Fruit fly (Drosophila melanogaster) whole organism, embryonic: ENCODE data around the gene Hacd1.
A peak's percentile ranks its signal among the peaks of the same experiment; 100 is the strongest.

Source experiments
- ATbp ChIP-seq: fragments of 200-800 bp; sonication (Bioruptor generic); optimal IDR thresholded peaks from 2 replicates; lab custom pipeline; 2017; ENCODE audit warnings: missing biosample characterization, mild to moderate bottlenecking, missing genetic modification characterization, missing genetic modification reagents
- Antp ChIP-seq: fragments of 200-800 bp; sonication (Bioruptor generic); optimal IDR thresholded peaks from 3 replicates; lab custom pipeline; 2016; ENCODE audit warnings: missing biosample characterization, missing genetic modification characterization
- Atf3 ChIP-seq: fragments of 200-800 bp; sonication (Bioruptor generic); optimal IDR thresholded peaks from 3 replicates; lab custom pipeline; 2016; ENCODE audit warnings: missing biosample characterization, missing genetic modification characterization
- Blimp-1 ChIP-seq: fragments of 200-800 bp; sonication (Bioruptor generic); optimal IDR thresholded peaks from 3 replicates; lab custom pipeline; 2018; ENCODE audit warnings: missing biosample characterization, missing genetic modification characterization, mild to moderate bottlenecking, moderate library complexity, missing genetic modification reagents
- CG10274 ChIP-seq: fragments of 200-800 bp; sonication (Bioruptor generic); optimal IDR thresholded peaks from 3 replicates; lab custom pipeline; 2017; ENCODE audit warnings: missing biosample characterization, mild to moderate bottlenecking, missing genetic modification characterization
- CG12219 ChIP-seq: fragments of 200-800 bp; sonication (Bioruptor generic); optimal IDR thresholded peaks from 3 replicates; lab custom pipeline; 2018; ENCODE audit warnings: missing biosample characterization, mild to moderate bottlenecking, missing genetic modification characterization
- CG14667 ChIP-seq: fragments of 200-800 bp; sonication (Bioruptor generic); IDR thresholded peaks from 2 replicates; pipeline ENCODE4 v1.3.6; 2022; ENCODE audit warnings: missing biosample characterization, missing genetic modification characterization
- CG15011 ChIP-seq: fragments of 200-800 bp; sonication (Bioruptor generic); optimal IDR thresholded peaks from 3 replicates; lab custom pipeline; 2018; ENCODE audit warnings: missing biosample characterization, mild to moderate bottlenecking, missing genetic modification characterization
- CG18011 ChIP-seq: fragments of 200-800 bp; sonication (Bioruptor generic); optimal IDR thresholded peaks from 2 replicates; lab custom pipeline; 2017; ENCODE audit warnings: missing biosample characterization, missing genetic modification characterization, mild to moderate bottlenecking, moderate library complexity, missing genotype
- CG18262 ChIP-seq: fragments of 200-800 bp; optimal IDR thresholded peaks from 3 replicates; lab custom pipeline; 2019; ENCODE audit warnings: missing biosample characterization, mild to moderate bottlenecking, missing genetic modification characterization, moderate library complexity
- CG2129 ChIP-seq: fragments of 200-800 bp; sonication (Bioruptor generic); IDR thresholded peaks from 2 replicates; pipeline ENCODE4 v1.3.6; 2022; ENCODE audit warnings: missing biosample characterization, missing genetic modification characterization; ENCODE audit not compliant: partially characterized antibody
- CG2712 ChIP-seq: fragments of 200-800 bp; optimal IDR thresholded peaks from 3 replicates; lab custom pipeline; 2019; ENCODE audit warnings: missing biosample characterization, mild to moderate bottlenecking, missing genetic modification characterization, moderate library complexity
- CG31388 ChIP-seq: fragments of 200-800 bp; sonication (Bioruptor generic); optimal IDR thresholded peaks from 2 replicates; lab custom pipeline; 2016; ENCODE audit warnings: missing biosample characterization, missing genetic modification characterization
- CG31441 ChIP-seq: fragments of 200-800 bp; sonication (Bioruptor generic); IDR thresholded peaks from 2 replicates; pipeline ENCODE4 v1.3.6; 2022; ENCODE audit warnings: missing biosample characterization, missing genetic modification characterization
- CG33557 ChIP-seq: fragments of 200-800 bp; sonication (Bioruptor generic); optimal IDR thresholded peaks from 2 replicates; lab custom pipeline; 2019; ENCODE audit warnings: missing biosample characterization, mild to moderate bottlenecking, missing genetic modification characterization, moderate library complexity
- CG34422 ChIP-seq: fragments of 200-800 bp; sonication (Bioruptor generic); IDR thresholded peaks from 3 replicates; pipeline ENCODE4 v1.3.6; 2022; ENCODE audit warnings: missing biosample characterization, missing genetic modification characterization
- CG6175 ChIP-seq: fragments of 200-800 bp; sonication (Bioruptor generic); IDR thresholded peaks from 3 replicates; pipeline ENCODE4 v1.3.6; 2022; ENCODE audit warnings: missing biosample characterization, missing genetic modification characterization
- CG6272 ChIP-seq: fragments of 200-800 bp; sonication (Bioruptor generic); IDR thresholded peaks from 2 replicates; pipeline ENCODE4 v1.3.6; 2022; ENCODE audit warnings: missing biosample characterization, missing genetic modification characterization
- CG6683 ChIP-seq: fragments of 200-800 bp; sonication (Bioruptor generic); optimal IDR thresholded peaks from 2 replicates; lab custom pipeline; 2017; ENCODE audit warnings: missing biosample characterization, mild to moderate bottlenecking, missing genetic modification characterization, missing genetic modification reagents
- CG6791 ChIP-seq: fragments of 200-800 bp; sonication (Bioruptor generic); IDR thresholded peaks from 3 replicates; pipeline ENCODE4 v1.3.6; 2022; ENCODE audit warnings: missing biosample characterization, missing genetic modification characterization; ENCODE audit not compliant: partially characterized antibody
- CG7987 ChIP-seq: fragments of 200-800 bp; sonication (Bioruptor generic); optimal IDR thresholded peaks from 2 replicates; lab custom pipeline; 2018; ENCODE audit warnings: missing biosample characterization, mild to moderate bottlenecking, missing genetic modification characterization, moderate library complexity
- CG8359 ChIP-seq: fragments of 200-800 bp; sonication (Bioruptor generic); optimal IDR thresholded peaks from 2 replicates; lab custom pipeline; 2017; ENCODE audit warnings: missing biosample characterization, mild to moderate bottlenecking, missing genetic modification characterization, borderline replicate concordance
- CG8388 ChIP-seq: fragments of 200-800 bp; sonication (Bioruptor generic); optimal IDR thresholded peaks from 2 replicates; lab custom pipeline; 2019; ENCODE audit warnings: missing biosample characterization, mild to moderate bottlenecking, missing genetic modification characterization, moderate library complexity
- CG9437 ChIP-seq: fragments of 200-800 bp; sonication (Bioruptor generic); optimal IDR thresholded peaks from 2 replicates; lab custom pipeline; 2018; ENCODE audit warnings: missing biosample characterization, mild to moderate bottlenecking, missing genetic modification characterization
- Dad ChIP-seq: fragments of 200-800 bp; sonication (Bioruptor generic); optimal IDR thresholded peaks from 3 replicates; lab custom pipeline; 2016; ENCODE audit warnings: missing biosample characterization, missing genetic modification characterization
- Hmr ChIP-seq: fragments of 200-800 bp; sonication (Bioruptor generic); optimal IDR thresholded peaks from 3 replicates; lab custom pipeline; 2017; ENCODE audit warnings: mild to moderate bottlenecking, missing biosample characterization, missing genetic modification reagents, missing genetic modification characterization
- Max ChIP-seq: fragments of 200-800 bp; sonication (Bioruptor generic); optimal IDR thresholded peaks from 2 replicates; lab custom pipeline; 2016; ENCODE audit warnings: missing biosample characterization, mild to moderate bottlenecking, missing genetic modification characterization
- NC2β ChIP-seq: fragments of 200-800 bp; sonication (Bioruptor generic); optimal IDR thresholded peaks from 2 replicates; lab custom pipeline; 2016; ENCODE audit warnings: missing biosample characterization, missing genetic modification characterization
- Sin3A ChIP-seq: fragments of >200 bp; optimal IDR thresholded peaks from 2 replicates; lab custom pipeline; 2018
- Sox102F ChIP-seq: fragments of 200-800 bp; sonication (Bioruptor generic); optimal IDR thresholded peaks from 2 replicates; lab custom pipeline; 2018; ENCODE audit warnings: missing biosample characterization, mild to moderate bottlenecking, missing genetic modification characterization, moderate library complexity
- Sry-β ChIP-seq: fragments of 200-800 bp; sonication (Bioruptor generic); optimal IDR thresholded peaks from 2 replicates; lab custom pipeline; 2018; ENCODE audit warnings: missing biosample characterization, mild to moderate bottlenecking, missing genetic modification characterization, moderate library complexity
- Sry-δ ChIP-seq: fragments of 200-800 bp; sonication (Bioruptor generic); optimal IDR thresholded peaks from 2 replicates; lab custom pipeline; 2016; ENCODE audit warnings: missing biosample characterization, missing genetic modification characterization
- Xbp1 ChIP-seq: fragments of 200-800 bp; sonication (Bioruptor generic); optimal IDR thresholded peaks from 3 replicates; lab custom pipeline; 2016; ENCODE audit warnings: missing biosample characterization, mild to moderate bottlenecking, missing genetic modification characterization
- YL-1 ChIP-seq: fragments of 200-800 bp; sonication (Bioruptor generic); optimal IDR thresholded peaks from 3 replicates; lab custom pipeline; 2017; ENCODE audit warnings: missing biosample characterization, mild to moderate bottlenecking, missing genetic modification characterization
- ash1 ChIP-seq: fragments of 200-800 bp; sonication (Bioruptor generic); optimal IDR thresholded peaks from 2 replicates; lab custom pipeline; 2018; ENCODE audit warnings: missing biosample characterization, mild to moderate bottlenecking, missing genetic modification characterization
- bab2 ChIP-seq: fragments of 200-800 bp; sonication (Bioruptor generic); optimal IDR thresholded peaks from 2 replicates; lab custom pipeline; 2016; ENCODE audit warnings: missing biosample characterization, missing genetic modification characterization
- bigmax ChIP-seq: fragments of 200-800 bp; sonication (Bioruptor generic); optimal IDR thresholded peaks from 2 replicates; lab custom pipeline; 2018; ENCODE audit warnings: missing biosample characterization, mild to moderate bottlenecking, missing genetic modification characterization
- br ChIP-seq: fragments of >200 bp; optimal IDR thresholded peaks from 2 replicates; lab custom pipeline; 2017
- chif ChIP-seq, 2 experiments: fragments of 200-800 bp; sonication (Bioruptor generic); optimal IDR thresholded peaks; 3 replicates each; lab custom pipeline; 2016; ENCODE audit warnings: missing biosample characterization in 2 of 2, missing genetic modification characterization in 2 of 2
- danr ChIP-seq: fragments of 200-800 bp; sonication (Bioruptor generic); IDR thresholded peaks from 2 replicates; pipeline ENCODE4 v1.3.6; 2022; ENCODE audit warnings: missing biosample characterization, missing genetic modification characterization
- dmrt99B ChIP-seq: fragments of 200-800 bp; sonication (Bioruptor generic); optimal IDR thresholded peaks from 2 replicates; lab custom pipeline; 2018; ENCODE audit warnings: missing biosample characterization, mild to moderate bottlenecking, missing genetic modification characterization, moderate library complexity
- gt ChIP-seq: fragments of 200-800 bp; sonication (Bioruptor generic); IDR thresholded peaks from 2 replicates; pipeline ENCODE4 v1.3.6; 2022; ENCODE audit warnings: missing biosample characterization, missing genetic modification characterization
- hth ChIP-seq: fragments of >200 bp; optimal IDR thresholded peaks from 2 replicates; lab custom pipeline; 2017; ENCODE audit warnings: inconsistent platforms
- lbe ChIP-seq: fragments of 200-800 bp; sonication (Bioruptor generic); optimal IDR thresholded peaks from 2 replicates; lab custom pipeline; 2016; ENCODE audit warnings: missing biosample characterization, mild to moderate bottlenecking, missing genetic modification characterization
- maf-S ChIP-seq: fragments of 200-800 bp; sonication (Bioruptor generic); optimal IDR thresholded peaks from 2 replicates; lab custom pipeline; 2016; ENCODE audit warnings: missing biosample characterization, missing genetic modification characterization
- nom ChIP-seq: fragments of 200-800 bp; sonication (Bioruptor generic); optimal IDR thresholded peaks from 2 replicates; lab custom pipeline; 2017; ENCODE audit warnings: missing biosample characterization, missing genetic modification characterization, mild to moderate bottlenecking, moderate library complexity, missing genetic modification reagents
- pho ChIP-seq: fragments of 200-800 bp; sonication (Bioruptor generic); optimal IDR thresholded peaks from 2 replicates; lab custom pipeline; 2016; ENCODE audit warnings: missing biosample characterization, missing genetic modification characterization
- salm ChIP-seq: fragments of 200-800 bp; sonication (Bioruptor generic); optimal IDR thresholded peaks from 2 replicates; lab custom pipeline; 2018; ENCODE audit warnings: missing biosample characterization, mild to moderate bottlenecking, missing genetic modification characterization
- slp2 ChIP-seq: fragments of 200-800 bp; sonication (Bioruptor generic); optimal IDR thresholded peaks from 2 replicates; lab custom pipeline; 2016; ENCODE audit warnings: missing biosample characterization, missing genetic modification characterization

The Hacd1 gene

DNA sequence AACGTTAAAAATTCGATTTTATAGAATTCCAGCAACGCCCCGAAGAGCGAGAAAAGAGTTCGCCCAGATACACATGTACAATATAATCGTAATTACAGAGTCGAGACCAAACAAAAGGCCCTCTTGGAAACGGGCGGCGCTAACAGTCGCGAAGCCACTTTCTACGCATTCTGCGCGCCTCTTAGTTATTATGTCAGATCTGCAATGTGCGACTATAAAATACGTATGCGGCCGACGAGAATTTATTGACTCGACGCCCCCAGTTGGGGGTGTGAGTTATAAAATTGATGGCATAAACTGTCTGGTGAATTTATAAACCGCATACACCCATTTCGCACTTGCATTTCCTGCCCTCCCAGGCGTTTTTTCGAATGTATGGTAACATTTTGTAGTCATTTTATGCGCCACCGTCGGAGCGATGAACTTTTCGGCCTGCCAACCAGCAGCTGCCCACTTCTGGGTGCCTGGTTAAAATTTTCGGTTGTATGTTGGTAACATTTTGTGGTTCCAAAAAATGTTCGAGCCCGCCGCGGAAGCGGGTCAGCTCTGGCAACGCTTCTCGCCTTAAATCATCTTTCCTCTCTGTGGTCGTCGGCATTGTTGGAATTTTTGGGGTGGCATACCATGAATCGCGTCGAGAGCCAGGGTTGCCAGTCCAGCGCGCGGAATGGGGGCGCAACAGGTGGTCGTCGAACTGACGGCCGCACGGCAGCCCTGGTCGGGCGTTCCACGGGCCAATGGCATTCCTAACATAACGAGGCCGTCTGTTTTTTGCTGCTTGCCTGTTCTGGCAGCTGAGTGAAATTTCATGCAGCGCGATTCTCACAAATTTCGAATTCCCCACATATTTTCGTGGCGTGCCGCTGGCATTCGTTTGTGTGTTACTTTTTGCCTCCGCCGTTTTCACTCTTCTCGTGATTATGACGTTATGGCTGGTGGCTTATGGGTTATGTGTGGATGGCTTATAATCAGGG is 9.9 kb upstream of the Hacd1 start (continued):
- TF ChIP-seq slp2 (GFP tag; lab: Kevin White, UChicago), result peak; percentile 21
- TF ChIP-seq Max (GFP tag; lab: Kevin White, UChicago), result peak; percentile 34
- peak; percentile 80 for TF ChIP-seq CG2712 (tag; lab: Kevin White, UChicago)
- TF ChIP-seq Sry-β, result peak; percentile 19
- TF ChIP-seq YL-1 (GFP tag; lab: Kevin White, UChicago), result peak; percentile 44
- no peak for TF ChIP-seq CG9437 (GFP tag; lab: Kevin White, UChicago)
- peak; percentile 80 for TF ChIP-seq CG6272 (GFP tag; lab: Robert Waterston, UW)
- no peak for TF ChIP-seq CG34422
- TF ChIP-seq CG18011, result peak; percentile 36
- TF ChIP-seq bigmax (GFP tag; lab: Kevin White, UChicago), result peak; percentile 56
- peak; percentile 75 for TF ChIP-seq Blimp-1 (GFP tag; lab: Kevin White, UChicago)
- no peak for TF ChIP-seq br (lab: Kevin White, UChicago)
- TF ChIP-seq CG15011 (GFP tag; lab: Kevin White, UChicago), result peak; percentile 5
- TF ChIP-seq CG33557 (GFP tag; lab: Kevin White, UChicago), result peak; percentile 32
- peak; percentile 62 for TF ChIP-seq bab2 (GFP tag; lab: Kevin White, UChicago)
- peak; percentile 83 for TF ChIP-seq ash1 (GFP tag; lab: Kevin White, UChicago)
- TF ChIP-seq hth (lab: Kevin White, UChicago), result no peak
- TF ChIP-seq pho (GFP tag; lab: Kevin White, UChicago), result peak; percentile 78
- no peak for TF ChIP-seq CG6791 (GFP tag; lab: Robert Waterston, UW)
- no peak for TF ChIP-seq CG2129 (GFP tag; lab: Robert Waterston, UW)
- peak; percentile 72 for TF ChIP-seq dmrt99B (tag; lab: Kevin White, UChicago)
- TF ChIP-seq lbe, result peak; percentile 54
- TF ChIP-seq CG14667 (GFP tag; lab: Robert Waterston, UW), result no peak
- peak; percentile 1 for TF ChIP-seq Sin3A (lab: Kevin White, UChicago)
- peak; percentile 45 for TF ChIP-seq CG6683 (GFP tag; lab: Kevin White, UChicago)
- TF ChIP-seq Sox102F (GFP tag; lab: Kevin White, UChicago), result peak; percentile 57
- TF ChIP-seq CG8359 (GFP tag; lab: Kevin White, UChicago), result peak; percentile 35
- TF ChIP-seq CG31441 (GFP tag; lab: Robert Waterston, UW), result no peak
- TF ChIP-seq Atf3 (GFP tag; lab: Kevin White, UChicago), result peak; percentile 2
- peak; percentile 88 for TF ChIP-seq nom (GFP tag; lab: Kevin White, UChicago)
- TF ChIP-seq CG6175 (GFP tag; lab: Robert Waterston, UW), result no peak
- peak; percentile 49 to 61 for TF ChIP-seq chif (GFP tag; optimal IDR thresholded peaks at IDR 0.05; lab: Kevin White, UChicago)
- TF ChIP-seq Antp (GFP tag; lab: Kevin White, UChicago), result peak; percentile 85
- no peak for TF ChIP-seq danr
- TF ChIP-seq NC2β (GFP tag; lab: Kevin White, UChicago), result peak; percentile 70
- peak; percentile 60 for TF ChIP-seq CG12219
- peak; percentile 82 for TF ChIP-seq salm (tag; lab: Kevin White, UChicago)
- TF ChIP-seq CG7987 (GFP tag; lab: Kevin White, UChicago), result peak; percentile 27
- TF ChIP-seq CG31388 (GFP tag; lab: Kevin White, UChicago), result peak; percentile 26
- TF ChIP-seq Dad (GFP tag; lab: Kevin White, UChicago), result peak; percentile 79
- TF ChIP-seq Xbp1 (GFP tag; lab: Kevin White, UChicago), result peak; percentile 77
- TF ChIP-seq gt (GFP tag; lab: Robert Waterston, UW), result no peak
- peak; percentile 36 for TF ChIP-seq CG18262 (tag; lab: Kevin White, UChicago)
- TF ChIP-seq Sry-δ (GFP tag; lab: Kevin White, UChicago), result peak; percentile 49
- TF ChIP-seq ATbp (GFP tag; lab: Kevin White, UChicago), result peak; percentile 66
- peak; percentile 71 for TF ChIP-seq maf-S (GFP tag; lab: Kevin White, UChicago)
- peak; percentile 92 for TF ChIP-seq Hmr (GFP tag; lab: Kevin White, UChicago)
- peak; percentile 29 for TF ChIP-seq CG8388
- peak; percentile 48 for TF ChIP-seq CG10274 (GFP tag; lab: Kevin White, UChicago)
